Fruit fly (Drosophila melanogaster) whole organism, embryonic: ENCODE data around the gene bt.

Experiments used
- Ada2b ChIP-seq: fragments of 200-800 bp; sonication (Bioruptor generic); IDR thresholded peaks from 2 replicates; pipeline ENCODE4 v1.3.6; 2022; ENCODE audit warnings: missing biosample characterization, missing genetic modification characterization
- Adf1 ChIP-seq: fragments of 200-800 bp; sonication (Bioruptor generic); IDR thresholded peaks from 2 replicates; pipeline ENCODE4 v1.3.6; 2022; ENCODE audit warnings: missing biosample characterization, missing genetic modification characterization
- CG10147 ChIP-seq: fragments of 200-800 bp; sonication (Bioruptor generic); optimal IDR thresholded peaks from 2 replicates; lab custom pipeline; 2019; ENCODE audit warnings: missing biosample characterization, mild to moderate bottlenecking, missing genetic modification characterization, moderate library complexity
- CG1024 ChIP-seq: fragments of 200-800 bp; sonication (Bioruptor generic); IDR thresholded peaks from 2 replicates; pipeline ENCODE4 v1.3.6; 2022; ENCODE audit warnings: missing biosample characterization, missing genetic modification characterization
- CG11723 ChIP-seq: fragments of 200-800 bp; sonication (Bioruptor generic); optimal IDR thresholded peaks from 2 replicates; lab custom pipeline; 2017; ENCODE audit warnings: missing biosample characterization, mild to moderate bottlenecking, missing genetic modification characterization
- CG14710 ChIP-seq: fragments of 200-800 bp; sonication (Bioruptor generic); optimal IDR thresholded peaks from 3 replicates; lab custom pipeline; 2019; ENCODE audit warnings: missing biosample characterization, mild to moderate bottlenecking, missing genetic modification characterization, moderate library complexity
- CG1603 ChIP-seq: fragments of 200-800 bp; sonication (Bioruptor generic); optimal IDR thresholded peaks from 2 replicates; lab custom pipeline; 2019; ENCODE audit warnings: missing biosample characterization, mild to moderate bottlenecking, missing genetic modification characterization, moderate library complexity
- CG1832 ChIP-seq: fragments of 200-800 bp; sonication (Bioruptor generic); optimal IDR thresholded peaks from 2 replicates; lab custom pipeline; 2017; ENCODE audit warnings: missing biosample characterization, mild to moderate bottlenecking, missing genetic modification characterization, inconsistent platforms
- CG2199 ChIP-seq: fragments of 200-800 bp; sonication (Bioruptor generic); IDR thresholded peaks from 3 replicates; pipeline ENCODE4 v1.3.6; 2022; ENCODE audit warnings: missing biosample characterization, missing genetic modification characterization
- CG2712 ChIP-seq: fragments of 200-800 bp; optimal IDR thresholded peaks from 3 replicates; lab custom pipeline; 2019; ENCODE audit warnings: missing biosample characterization, mild to moderate bottlenecking, missing genetic modification characterization, moderate library complexity
- CG30020 ChIP-seq: fragments of 200-800 bp; optimal IDR thresholded peaks from 2 replicates; lab custom pipeline; 2019; ENCODE audit warnings: missing biosample characterization, mild to moderate bottlenecking, missing genetic modification characterization, moderate library complexity
- CG33213 ChIP-seq: fragments of 200-800 bp; sonication (Bioruptor generic); optimal IDR thresholded peaks from 3 replicates; lab custom pipeline; 2016; ENCODE audit warnings: missing biosample characterization, missing genetic modification characterization
- CG4617 ChIP-seq: fragments of 200-800 bp; sonication (Bioruptor generic); optimal IDR thresholded peaks from 3 replicates; lab custom pipeline; 2016; ENCODE audit warnings: missing biosample characterization, missing genetic modification characterization, borderline replicate concordance
- CG5245 ChIP-seq: fragments of 200-800 bp; sonication (Bioruptor generic); optimal IDR thresholded peaks from 3 replicates; lab custom pipeline; 2016; ENCODE audit warnings: missing biosample characterization, missing genetic modification characterization
- CG5953 ChIP-seq: fragments of 200-800 bp; sonication (Bioruptor generic); IDR thresholded peaks from 2 replicates; pipeline ENCODE4 v1.3.6; 2022; ENCODE audit warnings: missing biosample characterization, missing genetic modification characterization
- CG6254 ChIP-seq: fragments of 200-800 bp; sonication (Bioruptor generic); optimal IDR thresholded peaks from 3 replicates; lab custom pipeline; 2017; ENCODE audit warnings: mild to moderate bottlenecking, missing biosample characterization, missing genetic modification reagents, missing genetic modification characterization
- CG7357 ChIP-seq: fragments of 200-800 bp; sonication (Bioruptor generic); IDR thresholded peaks from 3 replicates; pipeline ENCODE4 v1.3.6; 2022; ENCODE audit warnings: missing biosample characterization, missing genetic modification characterization
- CG7928 ChIP-seq: fragments of 200-800 bp; sonication (Bioruptor generic); optimal IDR thresholded peaks from 2 replicates; lab custom pipeline; 2017; ENCODE audit warnings: missing biosample characterization, mild to moderate bottlenecking, missing genetic modification characterization
- CG8089 ChIP-seq: fragments of 200-800 bp; sonication (Bioruptor generic); optimal IDR thresholded peaks from 3 replicates; lab custom pipeline; 2016; ENCODE audit warnings: missing biosample characterization, missing genetic modification characterization
- CG8290 ChIP-seq, 3 experiments: fragments of 200-800 bp; sonication (Bioruptor generic); optimal IDR thresholded peaks; 2 replicates each; lab custom pipeline; 2016 to 2019; ENCODE audit warnings: missing biosample characterization in 3 of 3, missing genetic modification characterization in 3 of 3, mild to moderate bottlenecking in 2 of 3, moderate library complexity in 1 of 3
- CoRest ChIP-seq: fragments of 200-800 bp; sonication (Bioruptor generic); optimal IDR thresholded peaks from 3 replicates; lab custom pipeline; 2018; ENCODE audit warnings: missing biosample characterization, mild to moderate bottlenecking, missing genetic modification characterization, moderate library complexity
- D ChIP-seq, 2 experiments: fragments of 200-800 bp in 1 of 2; fragments of >200 bp in 1 of 2; sonication (Bioruptor generic) in 1 of 2; optimal IDR thresholded peaks; 2 replicates in 1 of 2; 3 replicates in 1 of 2; lab custom pipeline; 2017; ENCODE audit warnings: mild to moderate bottlenecking in 1 of 2, missing biosample characterization in 1 of 2, missing genetic modification characterization in 1 of 2, missing genetic modification reagents in 1 of 2
- Deaf1 ChIP-seq: fragments of 200-800 bp; optimal IDR thresholded peaks from 3 replicates; lab custom pipeline; 2019; ENCODE audit warnings: missing biosample characterization, mild to moderate bottlenecking, missing genetic modification characterization, moderate library complexity
- Doc3 ChIP-seq: fragments of 200-800 bp; sonication (Bioruptor generic); IDR thresholded peaks from 3 replicates; pipeline ENCODE4 v1.3.6; 2022; ENCODE audit warnings: missing biosample characterization, missing genetic modification characterization; ENCODE audit not compliant: partially characterized antibody
- Dp ChIP-seq: fragments of 200-800 bp; sonication (Bioruptor generic); optimal IDR thresholded peaks from 2 replicates; lab custom pipeline; 2018; ENCODE audit warnings: missing biosample characterization, mild to moderate bottlenecking, missing genetic modification characterization, moderate library complexity
- Dref ChIP-seq: fragments of 200-800 bp; sonication (Bioruptor generic); IDR thresholded peaks from 2 replicates; pipeline ENCODE4 v1.3.6; 2022; ENCODE audit warnings: missing biosample characterization, missing genetic modification characterization
- E2f2 ChIP-seq: fragments of 200-800 bp; sonication (Bioruptor generic); IDR thresholded peaks from 2 replicates; pipeline ENCODE4 v1.3.6; 2022; ENCODE audit warnings: missing biosample characterization, missing genetic modification characterization
- Eip74EF ChIP-seq, 2 experiments: fragments of 200-800 bp in 1 of 2; fragments of >200 bp in 1 of 2; sonication (Bioruptor generic) in 1 of 2; optimal IDR thresholded peaks; 2 replicates each; lab custom pipeline; 2017 to 2019; ENCODE audit warnings: missing biosample characterization in 2 of 2, missing genetic modification characterization in 2 of 2, mild to moderate bottlenecking in 1 of 2, moderate library complexity in 1 of 2
- Elba2 ChIP-seq: fragments of 200-800 bp; sonication (Bioruptor generic); optimal IDR thresholded peaks from 3 replicates; lab custom pipeline; 2016; ENCODE audit warnings: missing biosample characterization, missing genetic modification characterization
- Jarid2 ChIP-seq: fragments of 200-800 bp; sonication (Bioruptor generic); optimal IDR thresholded peaks from 3 replicates; lab custom pipeline; 2017; ENCODE audit warnings: mild to moderate bottlenecking, missing biosample characterization, missing genetic modification reagents, missing genetic modification characterization
- Lhr ChIP-seq: fragments of 200-800 bp; sonication (Bioruptor generic); optimal IDR thresholded peaks from 3 replicates; lab custom pipeline; 2017; ENCODE audit warnings: mild to moderate bottlenecking, missing biosample characterization, missing genetic modification reagents, missing genetic modification characterization
- Nf-YB ChIP-seq: fragments of 200-800 bp; sonication (Bioruptor generic); optimal IDR thresholded peaks from 3 replicates; lab custom pipeline; 2019; ENCODE audit warnings: missing biosample characterization, mild to moderate bottlenecking, missing genetic modification characterization, moderate library complexity
- Nf-YC ChIP-seq: fragments of 200-800 bp; optimal IDR thresholded peaks from 3 replicates; lab custom pipeline; 2019; ENCODE audit warnings: missing biosample characterization, mild to moderate bottlenecking, missing genetic modification characterization, moderate library complexity
- Opbp ChIP-seq: fragments of 200-800 bp; sonication (Bioruptor generic); IDR thresholded peaks from 3 replicates; pipeline ENCODE4 v1.3.6; 2022; ENCODE audit warnings: missing biosample characterization, missing genetic modification characterization; ENCODE audit not compliant: partially characterized antibody
- Sox100B ChIP-seq: fragments of 200-800 bp; sonication (Bioruptor generic); optimal IDR thresholded peaks from 3 replicates; lab custom pipeline; 2018; ENCODE audit warnings: missing biosample characterization, mild to moderate bottlenecking, missing genetic modification characterization
- ems ChIP-seq: fragments of 200-800 bp; sonication (Bioruptor generic); optimal IDR thresholded peaks from 3 replicates; lab custom pipeline; 2016; ENCODE audit warnings: missing biosample characterization, missing genetic modification characterization
- gfzf ChIP-seq: fragments of 200-800 bp; sonication (Bioruptor generic); optimal IDR thresholded peaks from 2 replicates; lab custom pipeline; 2016; ENCODE audit warnings: missing biosample characterization, mild to moderate bottlenecking, missing genetic modification characterization, moderate library complexity
- gro ChIP-seq: fragments of 200-800 bp; sonication (Bioruptor generic); optimal IDR thresholded peaks from 2 replicates; lab custom pipeline; 2016; ENCODE audit warnings: missing biosample characterization, missing genetic modification characterization
- hb ChIP-seq: fragments of 200-800 bp; sonication (Bioruptor generic); IDR thresholded peaks from 3 replicates; pipeline ENCODE4 v1.3.6; 2022; ENCODE audit warnings: missing biosample characterization, missing genetic modification characterization; ENCODE audit not compliant: partially characterized antibody
- hbn ChIP-seq: fragments of 200-800 bp; sonication (Bioruptor generic); IDR thresholded peaks from 2 replicates; pipeline ENCODE4 v1.3.6; 2022; ENCODE audit warnings: missing biosample characterization, missing genetic modification characterization; ENCODE audit not compliant: partially characterized antibody
- nmo ChIP-seq: fragments of 200-800 bp; sonication (Bioruptor generic); optimal IDR thresholded peaks from 2 replicates; lab custom pipeline; 2018; ENCODE audit warnings: missing biosample characterization, mild to moderate bottlenecking, missing genetic modification characterization, moderate library complexity
- sens ChIP-seq: fragments of 200-800 bp; sonication (Bioruptor generic); peaks from one replicate; lab custom pipeline; 2016; ENCODE audit warnings: missing biosample characterization, missing genetic modification characterization

Gene bt

dm6 chr4:788350-788749 is 64.2 kb downstream of the bt start (continued):
- peak; percentile 46 for TF ChIP-seq sens
- TF ChIP-seq CG1024: peak; percentile 97
- no peak for TF ChIP-seq CG5245 (GFP tag; lab: Kevin White, UChicago)
- TF ChIP-seq CoRest (tag; lab: Kevin White, UChicago): peak; percentile 31
- no peak for TF ChIP-seq CG8089 (GFP tag; lab: Kevin White, UChicago)
- TF ChIP-seq Eip74EF (GFP tag; optimal IDR thresholded peaks at IDR 0.05; lab: Kevin White, UChicago): peak in 1 of 2 experiments; percentile 61
- no peak for TF ChIP-seq Ada2b (GFP tag; lab: Robert Waterston, UW)
- TF ChIP-seq CG7928 (GFP tag; lab: Kevin White, UChicago): no peak
- peak; percentile 8 for TF ChIP-seq CG14710 (tag; lab: Kevin White, UChicago)
- peak; percentile 98 for TF ChIP-seq CG30020
- no peak for TF ChIP-seq CG8290 (GFP tag; optimal IDR thresholded peaks at IDR 0.05; lab: Kevin White, UChicago)
- peak in 1 of 2 experiments; percentile 51 for TF ChIP-seq CG8290 (tag; optimal IDR thresholded peaks at IDR 0.05; lab: Kevin White, UChicago)
- peak; percentile 15 for TF ChIP-seq CG2712 (tag; lab: Kevin White, UChicago)
- TF ChIP-seq nmo (GFP tag; lab: Kevin White, UChicago): peak; percentile 41
- peak; percentile 97 for TF ChIP-seq CG7357 (GFP tag; lab: Robert Waterston, UW)
- TF ChIP-seq CG1603: peak; percentile 92
- TF ChIP-seq CG4617 (GFP tag; lab: Kevin White, UChicago): peak; percentile 18
- TF ChIP-seq CG11723: peak; percentile 35

DNA sequence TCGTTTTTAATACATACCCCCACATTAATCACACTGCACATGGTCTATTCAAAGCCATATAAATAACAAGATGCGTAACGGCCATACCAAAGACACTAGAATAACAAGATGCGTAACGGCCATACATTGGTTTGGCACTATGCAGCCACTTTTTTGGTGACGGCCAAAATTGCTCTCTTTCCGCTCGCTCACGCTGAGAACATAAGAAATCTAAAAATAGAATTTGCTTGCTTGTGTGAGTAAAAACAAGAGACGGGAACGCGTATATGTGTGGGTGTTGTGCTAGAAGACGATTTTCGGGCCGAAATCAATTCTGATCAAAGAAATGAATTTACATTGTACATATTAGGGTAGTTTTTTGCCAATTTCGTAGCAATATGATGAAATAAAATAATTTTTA is 64.7 kb downstream of the bt start, which contains the start of gene MED26:
TSS of gene MED26 (minus strand) at position 101 of the 400 bp plus-strand sequence.
- peak; percentile 32; the same call in 1 of the 3 replicates for TF ChIP-seq CG2199 (GFP tag; lab: Robert Waterston, UW)

DNA sequence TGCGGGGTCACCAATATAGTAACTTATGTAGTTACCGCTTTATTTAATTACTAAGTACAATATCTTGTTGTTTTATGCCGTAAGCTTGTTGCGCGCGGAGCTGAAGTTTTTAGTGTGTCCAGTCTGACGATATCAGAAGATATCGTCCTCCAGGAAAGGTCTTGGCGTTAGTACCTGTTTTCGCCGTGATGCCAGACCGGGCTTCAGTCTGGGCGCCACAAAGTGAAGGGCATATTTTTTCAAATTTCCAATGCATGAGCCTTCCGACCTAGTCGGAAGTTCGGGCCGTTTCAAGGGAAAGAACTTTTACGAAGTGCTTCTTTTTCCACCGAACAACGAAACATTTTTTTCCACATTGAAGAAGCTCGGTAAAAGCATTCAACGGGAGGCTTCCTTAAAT is 72.3 kb downstream of the bt start:
- TF ChIP-seq CG33213 (GFP tag; lab: Kevin White, UChicago): peak; percentile 55
- peak; percentile 7 for TF ChIP-seq Dp (GFP tag; lab: Kevin White, UChicago)
- peak; percentile 73 for TF ChIP-seq E2f2 (GFP tag; lab: Robert Waterston, UW)
- TF ChIP-seq Lhr (GFP tag; lab: Kevin White, UChicago): peak; percentile 64
- peak; percentile 51 for TF ChIP-seq gfzf

dm6 chr4:806960-807359 is 82.8 kb downstream of the bt start:
- peak; percentile 78 for TF ChIP-seq Elba2
- no peak for TF ChIP-seq CG6254 (GFP tag; lab: Kevin White, UChicago)
- TF ChIP-seq gro (GFP tag; lab: Kevin White, UChicago): no peak
- TF ChIP-seq Jarid2 (GFP tag; lab: Kevin White, UChicago): peak; percentile 84
- peak; percentile 95 for TF ChIP-seq CG2199 (GFP tag; lab: Robert Waterston, UW)
- TF ChIP-seq Opbp (GFP tag; lab: Robert Waterston, UW): 0 out of 3 replicates have a peak, but pooled peaks have one; percentile 30
- TF ChIP-seq hbn: peak; percentile 19; the same call in 1 of the 2 replicates
- peak; percentile 11; the same call in 1 of the 3 replicates for TF ChIP-seq hb (GFP tag; lab: Robert Waterston, UW)
- 0 out of 3 replicates have a peak, but pooled peaks have one; percentile 32 for TF ChIP-seq Doc3 (GFP tag; lab: Robert Waterston, UW)
- no peak for TF ChIP-seq Sox100B (GFP tag; lab: Kevin White, UChicago)
- TF ChIP-seq Nf-YB (GFP tag; lab: Kevin White, UChicago): peak; percentile 94
- TF ChIP-seq ems (GFP tag; lab: Kevin White, UChicago): no peak
- TF ChIP-seq CG5953 (GFP tag; lab: Robert Waterston, UW): no peak
- TF ChIP-seq D (optimal IDR thresholded peaks at IDR 0.05; lab: Kevin White, UChicago): peak; percentile 77
- no peak for TF ChIP-seq D (GFP tag; optimal IDR thresholded peaks at IDR 0.05; lab: Kevin White, UChicago)
- no peak for TF ChIP-seq Dref
- peak; percentile 24 for TF ChIP-seq CG1832
- TF ChIP-seq Deaf1 (tag; lab: Kevin White, UChicago): peak; percentile 50
- peak; percentile 93 for TF ChIP-seq Nf-YC (tag; lab: Kevin White, UChicago)
- TF ChIP-seq Adf1 (GFP tag; lab: Robert Waterston, UW): 0 out of 2 replicates have a peak, but pooled peaks have one; percentile 30
- TF ChIP-seq CG10147 (GFP tag; lab: Kevin White, UChicago): no peak
- TF ChIP-seq CG8290 (GFP tag; optimal IDR thresholded peaks at IDR 0.05; lab: Kevin White, UChicago): no peak
- peak in 1 of 2 experiments; percentile 57 for TF ChIP-seq CG8290 (tag; optimal IDR thresholded peaks at IDR 0.05; lab: Kevin White, UChicago)
